Fruit fly (Drosophila melanogaster) whole organism, embryonic: ENCODE measurements around the gene Syt1.

Experiments
- CG10209 ChIP-seq: fragments of 200-800 bp; sonication (Bioruptor generic); optimal IDR thresholded peaks from 3 replicates; lab custom pipeline; 2017; ENCODE audit warnings: missing biosample characterization, mild to moderate bottlenecking, missing genetic modification characterization, missing genetic modification reagents
- CG10979 ChIP-seq: fragments of 200-800 bp; sonication (Bioruptor generic); optimal IDR thresholded peaks from 2 replicates; lab custom pipeline; 2018; ENCODE audit warnings: missing biosample characterization, mild to moderate bottlenecking, missing genetic modification characterization, moderate library complexity
- CG12104 ChIP-seq: fragments of 200-800 bp; sonication (Bioruptor generic); optimal IDR thresholded peaks from 3 replicates; lab custom pipeline; 2016; ENCODE audit warnings: missing biosample characterization, missing genetic modification characterization
- CG12391 ChIP-seq: fragments of 200-800 bp; sonication (Bioruptor generic); optimal IDR thresholded peaks from 3 replicates; lab custom pipeline; 2018; ENCODE audit warnings: missing biosample characterization, mild to moderate bottlenecking, missing genetic modification characterization, moderate library complexity
- CG13775 ChIP-seq: fragments of 200-800 bp; sonication (Bioruptor generic); optimal IDR thresholded peaks from 3 replicates; lab custom pipeline; 2017; ENCODE audit warnings: missing biosample characterization, mild to moderate bottlenecking, missing genetic modification characterization
- CG14441 ChIP-seq: fragments of 200-800 bp; sonication (Bioruptor generic); IDR thresholded peaks from 2 replicates; pipeline ENCODE4 v1.3.6; 2022; ENCODE audit warnings: missing biosample characterization, missing genetic modification characterization
- CG14667 ChIP-seq: fragments of 200-800 bp; sonication (Bioruptor generic); IDR thresholded peaks from 2 replicates; pipeline ENCODE4 v1.3.6; 2022; ENCODE audit warnings: missing biosample characterization, missing genetic modification characterization
- CG15696 ChIP-seq: fragments of 200-800 bp; sonication (Bioruptor generic); optimal IDR thresholded peaks from 2 replicates; lab custom pipeline; 2019; ENCODE audit warnings: missing biosample characterization, mild to moderate bottlenecking, missing genetic modification characterization, moderate library complexity
- CG17802 ChIP-seq: fragments of 200-800 bp; sonication (Bioruptor generic); optimal IDR thresholded peaks from 2 replicates; lab custom pipeline; 2018; ENCODE audit warnings: missing biosample characterization, mild to moderate bottlenecking, missing genetic modification characterization, moderate library complexity
- CG1832 ChIP-seq: fragments of 200-800 bp; sonication (Bioruptor generic); optimal IDR thresholded peaks from 2 replicates; lab custom pipeline; 2017; ENCODE audit warnings: missing biosample characterization, mild to moderate bottlenecking, missing genetic modification characterization, inconsistent platforms
- CG32772 ChIP-seq: fragments of 200-800 bp; sonication (Bioruptor generic); IDR thresholded peaks from 2 replicates; pipeline ENCODE4 v1.3.6; 2022; ENCODE audit warnings: missing biosample characterization, missing genetic modification characterization
- CG3407 ChIP-seq: fragments of 200-800 bp; sonication (Bioruptor generic); optimal IDR thresholded peaks from 2 replicates; lab custom pipeline; 2018; ENCODE audit warnings: missing biosample characterization, mild to moderate bottlenecking, missing genetic modification characterization
- CG4404 ChIP-seq: fragments of 200-800 bp; sonication (Bioruptor generic); IDR thresholded peaks from 2 replicates; pipeline ENCODE4 v1.3.6; 2022; ENCODE audit warnings: missing biosample characterization, missing genetic modification characterization
- CG4424 ChIP-seq: fragments of 200-800 bp; sonication (Bioruptor generic); optimal IDR thresholded peaks from 3 replicates; lab custom pipeline; 2016; ENCODE audit warnings: missing biosample characterization, missing genetic modification characterization
- CG4820 ChIP-seq: fragments of 200-800 bp; sonication (Bioruptor generic); optimal IDR thresholded peaks from 3 replicates; lab custom pipeline; 2016; ENCODE audit warnings: missing biosample characterization, missing genetic modification characterization
- CG7928 ChIP-seq: fragments of 200-800 bp; sonication (Bioruptor generic); optimal IDR thresholded peaks from 2 replicates; lab custom pipeline; 2017; ENCODE audit warnings: missing biosample characterization, mild to moderate bottlenecking, missing genetic modification characterization
- CG8089 ChIP-seq: fragments of 200-800 bp; sonication (Bioruptor generic); optimal IDR thresholded peaks from 3 replicates; lab custom pipeline; 2016; ENCODE audit warnings: missing biosample characterization, missing genetic modification characterization
- CG8478 ChIP-seq: fragments of >200 bp; optimal IDR thresholded peaks from 2 replicates; lab custom pipeline; 2018
- CG8765 ChIP-seq: fragments of 200-800 bp; sonication (Bioruptor generic); IDR thresholded peaks from 2 replicates; pipeline ENCODE4 v1.3.6; 2022; ENCODE audit warnings: missing biosample characterization, missing genetic modification characterization
- Camta ChIP-seq: fragments of 200-800 bp; sonication (Bioruptor generic); optimal IDR thresholded peaks from 2 replicates; lab custom pipeline; 2016; ENCODE audit warnings: missing biosample characterization, missing genetic modification characterization
- Chrac-16 ChIP-seq: fragments of 200-800 bp; sonication (Bioruptor generic); optimal IDR thresholded peaks from 3 replicates; lab custom pipeline; 2016; ENCODE audit warnings: missing biosample characterization, missing genetic modification characterization
- CkIIα-i1 ChIP-seq: fragments of 200-800 bp; sonication (Bioruptor generic); IDR thresholded peaks from 2 replicates; pipeline ENCODE4 v1.3.6; 2022; ENCODE audit warnings: missing biosample characterization, missing genetic modification characterization
- Eip74EF ChIP-seq, 2 experiments: fragments of 200-800 bp in 1 of 2; fragments of >200 bp in 1 of 2; sonication (Bioruptor generic) in 1 of 2; optimal IDR thresholded peaks; 2 replicates each; lab custom pipeline; 2017 to 2019; ENCODE audit warnings: missing biosample characterization in 2 of 2, missing genetic modification characterization in 2 of 2, mild to moderate bottlenecking in 1 of 2, moderate library complexity in 1 of 2
- Hr51 ChIP-seq, 2 experiments: fragments of 200-800 bp; sonication (Bioruptor generic); optimal IDR thresholded peaks; 2 replicates in 1 of 2; 3 replicates in 1 of 2; lab custom pipeline; 2016 to 2018; ENCODE audit warnings: missing biosample characterization in 2 of 2, missing genetic modification characterization in 2 of 2, mild to moderate bottlenecking in 1 of 2, moderate library complexity in 1 of 2
- Mrtf ChIP-seq: fragments of 200-800 bp; sonication (Bioruptor generic); IDR thresholded peaks from 3 replicates; pipeline ENCODE4 v1.3.6; 2022; ENCODE audit warnings: missing biosample characterization, missing genetic modification characterization
- Poxn ChIP-seq: fragments of 200-800 bp; sonication (Bioruptor generic); IDR thresholded peaks from 2 replicates; pipeline ENCODE4 v1.3.6; 2022; ENCODE audit warnings: missing biosample characterization, missing genetic modification characterization
- Rfx ChIP-seq: fragments of 200-800 bp; sonication (Bioruptor generic); IDR thresholded peaks from 2 replicates; pipeline ENCODE4 v1.3.6; 2022; ENCODE audit warnings: missing biosample characterization, missing genetic modification characterization
- Side ChIP-seq: fragments of 200-800 bp; sonication (Bioruptor generic); optimal IDR thresholded peaks from 2 replicates; lab custom pipeline; 2016; ENCODE audit warnings: missing biosample characterization, missing genetic modification characterization
- Xrp1 ChIP-seq: fragments of 200-800 bp; sonication (Bioruptor generic); IDR thresholded peaks from 2 replicates; pipeline ENCODE4 v1.3.6; 2022; ENCODE audit warnings: missing biosample characterization, missing genetic modification characterization
- YL-1 ChIP-seq: fragments of 200-800 bp; sonication (Bioruptor generic); optimal IDR thresholded peaks from 3 replicates; lab custom pipeline; 2017; ENCODE audit warnings: missing biosample characterization, mild to moderate bottlenecking, missing genetic modification characterization
- ase ChIP-seq: fragments of 200-800 bp; sonication (Bioruptor generic); IDR thresholded peaks from 3 replicates; pipeline ENCODE4 v1.3.6; 2022; ENCODE audit warnings: missing biosample characterization, missing genetic modification characterization
- btn ChIP-seq: fragments of 200-800 bp; sonication (Bioruptor generic); optimal IDR thresholded peaks from 2 replicates; lab custom pipeline; 2016; ENCODE audit warnings: missing biosample characterization, missing genetic modification characterization
- croc ChIP-seq: fragments of 200-800 bp; sonication (Bioruptor generic); conservative IDR thresholded peaks from 3 replicates; pipeline ENCODE4 v1.3.6; 2022; ENCODE audit warnings: missing biosample characterization, missing genetic modification characterization
- disco-r ChIP-seq: fragments of 200-800 bp; sonication (Bioruptor generic); optimal IDR thresholded peaks from 2 replicates; lab custom pipeline; 2016; ENCODE audit warnings: missing biosample characterization, missing genetic modification characterization
- ind ChIP-seq: fragments of 200-800 bp; sonication (Bioruptor generic); optimal IDR thresholded peaks from 3 replicates; lab custom pipeline; 2016; ENCODE audit warnings: missing biosample characterization, missing genetic modification characterization
- lov ChIP-seq, 2 experiments: fragments of 200-800 bp in 1 of 2; fragments of >200 bp in 1 of 2; sonication (Bioruptor generic) in 1 of 2; IDR thresholded peaks in 1 of 2; optimal IDR thresholded peaks in 1 of 2; 2 replicates in 1 of 2; 3 replicates in 1 of 2; pipeline versions ENCODE4 v1.3.6 to Lab custom; 2017 to 2022; ENCODE audit warnings: missing biosample characterization in 1 of 2, missing genetic modification characterization in 1 of 2
- luna ChIP-seq: fragments of 200-800 bp; sonication (Bioruptor generic); optimal IDR thresholded peaks from 2 replicates; lab custom pipeline; 2016; ENCODE audit warnings: missing biosample characterization, missing genetic modification characterization
- maf-S ChIP-seq: fragments of 200-800 bp; sonication (Bioruptor generic); optimal IDR thresholded peaks from 2 replicates; lab custom pipeline; 2016; ENCODE audit warnings: missing biosample characterization, missing genetic modification characterization
- mirr ChIP-seq: fragments of 200-800 bp; sonication (Bioruptor generic); optimal IDR thresholded peaks from 3 replicates; lab custom pipeline; 2018; ENCODE audit warnings: missing biosample characterization, mild to moderate bottlenecking, missing genetic modification characterization
- nerfin-2 ChIP-seq: fragments of 200-800 bp; sonication (Bioruptor generic); IDR thresholded peaks from 2 replicates; pipeline ENCODE4 v1.3.6; 2022; ENCODE audit warnings: missing biosample characterization, missing genetic modification characterization; ENCODE audit not compliant: partially characterized antibody
- oc ChIP-seq: fragments of 200-800 bp; sonication (Bioruptor generic); optimal IDR thresholded peaks from 2 replicates; lab custom pipeline; 2018; ENCODE audit warnings: missing biosample characterization, mild to moderate bottlenecking, missing genetic modification characterization, moderate library complexity
- odd ChIP-seq: fragments of 200-800 bp; sonication (Bioruptor generic); optimal IDR thresholded peaks from 2 replicates; lab custom pipeline; 2017; ENCODE audit warnings: missing biosample characterization, mild to moderate bottlenecking, missing genetic modification characterization
- pros ChIP-seq: fragments of 200-800 bp; sonication (Bioruptor generic); optimal IDR thresholded peaks from 3 replicates; lab custom pipeline; 2019; ENCODE audit warnings: missing biosample characterization, mild to moderate bottlenecking, missing genetic modification characterization, moderate library complexity
- pzg ChIP-seq: fragments of 200-800 bp; sonication (Bioruptor generic); optimal IDR thresholded peaks from 3 replicates; lab custom pipeline; 2018; ENCODE audit warnings: missing biosample characterization, mild to moderate bottlenecking, missing genetic modification characterization, moderate library complexity
- ro ChIP-seq: fragments of 200-800 bp; sonication (Bioruptor generic); IDR thresholded peaks from 2 replicates; pipeline ENCODE4 v1.3.6; 2022; ENCODE audit warnings: missing biosample characterization, missing genetic modification characterization
- slbo ChIP-seq: fragments of 200-800 bp; sonication (Bioruptor generic); IDR thresholded peaks from 2 replicates; pipeline ENCODE4 v1.3.6; 2022; ENCODE audit warnings: missing biosample characterization, missing genetic modification characterization
- tgo ChIP-seq: fragments of 200-800 bp; sonication (Bioruptor generic); IDR thresholded peaks from 3 replicates; pipeline ENCODE4 v1.3.6; 2022; ENCODE audit warnings: missing biosample characterization, missing genetic modification characterization
- tio ChIP-seq: fragments of 200-800 bp; sonication (Bioruptor generic); optimal IDR thresholded peaks from 2 replicates; lab custom pipeline; 2017; ENCODE audit warnings: missing biosample characterization, missing genetic modification characterization, inconsistent platforms
- wor ChIP-seq: fragments of 200-800 bp; sonication (Bioruptor generic); IDR thresholded peaks from 2 replicates; pipeline ENCODE4 v1.3.6; 2022; ENCODE audit warnings: missing biosample characterization, missing genetic modification characterization

Syt1 gene

DNA sequence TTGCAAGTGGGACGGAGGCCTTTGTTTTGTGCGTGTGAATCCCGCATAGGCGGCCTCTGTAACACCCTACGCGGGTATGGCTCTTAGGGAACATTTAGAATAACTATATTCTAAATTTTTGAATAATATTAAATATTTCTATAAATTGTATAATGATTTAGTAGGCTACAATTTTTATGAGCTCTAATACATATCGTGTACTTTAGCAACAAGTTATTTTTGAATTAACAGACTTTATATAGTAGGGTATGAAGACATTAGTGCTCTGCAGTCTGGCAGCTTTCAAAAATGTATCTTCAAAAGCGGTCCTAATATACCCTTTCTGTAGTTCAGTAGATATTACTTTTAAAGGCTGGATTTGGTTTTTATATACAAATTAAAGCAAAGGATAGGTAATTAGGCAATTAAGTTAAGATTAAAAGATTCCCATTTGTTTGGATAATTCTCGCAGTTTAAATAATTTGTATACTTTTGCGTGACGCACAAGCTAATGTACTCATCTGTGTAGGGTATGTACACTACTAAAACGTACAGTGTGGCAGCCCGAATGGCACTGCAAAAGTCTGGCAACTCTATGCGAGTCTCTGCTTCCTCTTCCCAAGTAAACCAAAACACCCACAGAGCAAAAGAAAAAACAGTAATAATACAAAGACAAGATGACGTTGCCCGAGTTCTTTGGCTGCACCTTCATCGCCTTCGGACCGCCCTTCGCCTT is 34.0 kb downstream of the Syt1 start, which contains the start of the genes Snx21 and aph-1 (continued):
- peak; percentile 77 for TF ChIP-seq CG14667 (GFP tag; lab: Robert Waterston, UW)
- peak; percentile 93 for TF ChIP-seq CG4424 (GFP tag; lab: Kevin White, UChicago)
- TF ChIP-seq croc (GFP tag; lab: Robert Waterston, UW) = peak; percentile 83
- TF ChIP-seq odd (GFP tag; lab: Kevin White, UChicago) = peak; percentile 91
- peak; percentile 90 to 95 for TF ChIP-seq Hr51 (GFP tag; optimal IDR thresholded peaks at IDR 0.05; lab: Kevin White, UChicago)
- peak; percentile 87 for TF ChIP-seq oc (tag; lab: Kevin White, UChicago)
- peak; percentile 89 for TF ChIP-seq maf-S (GFP tag; lab: Kevin White, UChicago)
- peak; percentile 56 for TF ChIP-seq pzg
- TF ChIP-seq Eip74EF (GFP tag; optimal IDR thresholded peaks at IDR 0.05; lab: Kevin White, UChicago) = peak in 1 of 2 experiments; percentile 90
- peak; percentile 90 for TF ChIP-seq Rfx (GFP tag; lab: Robert Waterston, UW)
- TF ChIP-seq disco-r (GFP tag; lab: Kevin White, UChicago) = peak; percentile 75
- peak; percentile 91 for TF ChIP-seq CG15696 (tag; lab: Kevin White, UChicago)
- peak; percentile 92 for TF ChIP-seq CG13775 (GFP tag; lab: Kevin White, UChicago)
- peak; percentile 93 for TF ChIP-seq Chrac-16 (GFP tag; lab: Kevin White, UChicago)
- TF ChIP-seq CG32772 (GFP tag; lab: Robert Waterston, UW) = peak; percentile 87; the same call in 1 of the 2 replicates
- TF ChIP-seq CG8765 (GFP tag; lab: Robert Waterston, UW) = peak; percentile 75
- peak; percentile 76 for TF ChIP-seq luna (GFP tag; lab: Kevin White, UChicago)
- peak; percentile 65 for TF ChIP-seq CG7928 (GFP tag; lab: Kevin White, UChicago)
- TF ChIP-seq CG12104 = peak; percentile 87
- TF ChIP-seq CG10979 (tag; lab: Kevin White, UChicago) = peak; percentile 91
- TF ChIP-seq Camta (GFP tag; lab: Kevin White, UChicago) = peak; percentile 81
- peak; percentile 46 for TF ChIP-seq pros (GFP tag; lab: Kevin White, UChicago)
- TF ChIP-seq CG4820 = peak; percentile 87
- TF ChIP-seq CG10209 (GFP tag; lab: Kevin White, UChicago) = peak; percentile 92
- TF ChIP-seq YL-1 (GFP tag; lab: Kevin White, UChicago) = peak; percentile 80
- TF ChIP-seq Mrtf (GFP tag; lab: Robert Waterston, UW) = peak; percentile 77
- no peak for TF ChIP-seq CkIIα-i1 (GFP tag; lab: Robert Waterston, UW)
- peak; percentile 93 for TF ChIP-seq ind (GFP tag; lab: Kevin White, UChicago)
- no peak for TF ChIP-seq CG8478 (lab: Kevin White, UChicago)
- TF ChIP-seq lov (optimal IDR thresholded peaks at IDR 0.05; lab: Kevin White, UChicago) = no peak
- TF ChIP-seq lov (GFP tag; IDR thresholded peaks at IDR 0.05; lab: Robert Waterston, UW) = 0 out of 3 replicates have a peak, but pooled peaks have one; percentile 56
- peak; percentile 90 for TF ChIP-seq Side
- TF ChIP-seq Poxn = peak; percentile 54
- TF ChIP-seq btn = peak; percentile 60
- peak; percentile 75 for TF ChIP-seq wor (GFP tag; lab: Robert Waterston, UW)
- TF ChIP-seq Xrp1 (GFP tag; lab: Robert Waterston, UW) = peak; percentile 94
- no peak for TF ChIP-seq CG1832
- TF ChIP-seq tio (GFP tag; lab: Kevin White, UChicago) = peak; percentile 92
- TF ChIP-seq slbo (GFP tag; lab: Robert Waterston, UW) = peak; percentile 89
- TF ChIP-seq tgo (GFP tag; lab: Robert Waterston, UW) = peak; percentile 90
- TF ChIP-seq ase = peak; percentile 61
- peak; percentile 84 for TF ChIP-seq CG14441 (GFP tag; lab: Robert Waterston, UW)
- TF ChIP-seq CG17802 (tag; lab: Kevin White, UChicago) = peak; percentile 63
- TF ChIP-seq CG8089 (GFP tag; lab: Kevin White, UChicago) = peak; percentile 81
- no peak for TF ChIP-seq nerfin-2
- peak; percentile 94 for TF ChIP-seq CG12391 (tag; lab: Kevin White, UChicago)
- TF ChIP-seq CG4404 (GFP tag; lab: Robert Waterston, UW) = peak; percentile 87
- TF ChIP-seq mirr (GFP tag; lab: Kevin White, UChicago) = peak; percentile 55
- TF ChIP-seq ro (GFP tag; lab: Robert Waterston, UW) = peak; percentile 64
- TF ChIP-seq CG3407 (GFP tag; lab: Kevin White, UChicago) = peak; percentile 83
